Fruit fly (Drosophila melanogaster): ENCODE measurements around the gene Rcd7.

The Rcd7 gene

DNA sequence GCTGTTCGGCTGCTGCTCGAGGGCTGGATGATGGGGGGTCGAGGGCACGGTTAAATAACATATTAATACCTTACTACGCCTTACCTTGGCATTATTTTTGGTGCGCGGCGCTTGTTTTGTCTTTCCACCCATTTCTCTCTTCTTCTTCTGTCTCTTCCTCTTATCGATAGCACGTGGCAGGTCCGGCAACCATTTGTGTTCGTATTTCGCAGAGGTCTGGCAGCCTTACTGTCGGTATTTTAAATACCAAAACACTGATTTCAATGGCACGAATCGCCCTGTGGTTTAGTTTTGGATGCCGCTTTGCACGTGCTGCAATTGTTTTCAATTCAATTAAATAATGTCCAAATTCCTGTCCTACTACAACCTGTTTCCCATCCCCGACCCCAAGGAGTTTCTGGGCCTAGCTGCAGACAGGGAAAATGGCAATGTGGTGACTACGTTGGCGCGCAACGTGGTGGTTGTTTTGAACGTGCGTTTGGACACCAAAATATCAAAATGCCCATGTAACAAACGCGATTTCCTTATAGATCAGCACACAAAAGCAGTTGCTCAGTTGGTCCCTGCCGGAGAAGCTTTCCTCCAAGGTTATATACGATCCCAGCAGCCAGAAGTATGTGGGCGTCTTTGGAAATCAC is 7.3 kb downstream of the Rcd7 start, which contains the start of the genes Ltn1 and CG9300 (continued):
- TF ChIP-seq Optix (GFP tag; IDR thresholded peaks at IDR 0.05) (no peak; the same call in 2 of the 3 replicates), CG10543 (GFP tag; optimal IDR thresholded peaks at IDR 0.05) (no peak), inv (GFP tag; IDR thresholded peaks at IDR 0.05; ENCODE audit: partially characterized antibody) (peak; percentile 41; the same call in 1 of the 2 replicates), CG1024 (GFP tag; IDR thresholded peaks at IDR 0.05) (no peak), CG34224 (GFP tag; IDR thresholded peaks at IDR 0.05; ENCODE audit: partially characterized antibody) (peak; percentile 32; the same call in 1 of the 3 replicates), CG9215 (GFP tag; IDR thresholded peaks at IDR 0.05) (no peak), luna (GFP tag; optimal IDR thresholded peaks at IDR 0.05) (no peak), cwo (GFP tag; optimal IDR thresholded peaks at IDR 0.05) (peak; percentile 98), CG13624 (GFP tag; optimal IDR thresholded peaks at IDR 0.05) (peak; percentile 77), Usf (GFP tag; optimal IDR thresholded peaks at IDR 0.05) (peak; percentile 20), E2f1 (GFP tag; IDR thresholded peaks at IDR 0.05) (peak; percentile 45; the same call in 1 of the 2 replicates), CG3838 (GFP tag; optimal IDR thresholded peaks at IDR 0.05) (peak; percentile 10), sens-2 (GFP tag; IDR thresholded peaks at IDR 0.05) (peak; percentile 40; the same call in 1 of the 2 replicates), vfl (GFP tag; optimal IDR thresholded peaks at IDR 0.05) (peak; percentile 0), CG4707 (GFP tag; optimal IDR thresholded peaks at IDR 0.05) (peak; percentile 28), Hand (GFP tag; optimal IDR thresholded peaks at IDR 0.05) (no peak), CG31365 (tag; optimal IDR thresholded peaks at IDR 0.05) (peak; percentile 8), CG13775 (GFP tag; optimal IDR thresholded peaks at IDR 0.05) (peak; percentile 0), CG17568 (GFP tag; optimal IDR thresholded peaks at IDR 0.05) (no peak), Dad (GFP tag; optimal IDR thresholded peaks at IDR 0.05) (peak; percentile 40), insv (GFP tag; optimal IDR thresholded peaks at IDR 0.05) (peak in 1 of 2 experiments; percentile 55), wek (GFP tag; optimal IDR thresholded peaks at IDR 0.05) (peak; percentile 40), Side (GFP tag; optimal IDR thresholded peaks at IDR 0.05) (peak; percentile 46), Hey (tag; optimal IDR thresholded peaks at IDR 0.05) (peak; percentile 39), E2f2 (GFP tag; IDR thresholded peaks at IDR 0.05) (peak; percentile 67), CG6791 (GFP tag; IDR thresholded peaks at IDR 0.05; ENCODE audit: partially characterized antibody) (0 out of 3 replicates have a peak, but pooled peaks have one; percentile 20), HLHmδ (GFP tag; optimal IDR thresholded peaks at IDR 0.05) (peak; percentile 74), kah (GFP tag; optimal IDR thresholded peaks at IDR 0.05) (peak; percentile 59), zfh2 (GFP tag; optimal IDR thresholded peaks at IDR 0.05) (peak; percentile 18), CG32772 (GFP tag; IDR thresholded peaks at IDR 0.05) (no peak), CG3163 (GFP tag; optimal IDR thresholded peaks at IDR 0.05) (peak; percentile 18), trem (tag; optimal IDR thresholded peaks at IDR 0.05) (peak; percentile 76), CG17328 (GFP tag; IDR thresholded peaks at IDR 0.05) (peak; percentile 41; the same call in 1 of the 2 replicates), dm (GFP tag; optimal IDR thresholded peaks at IDR 0.05) (peak; percentile 99), ftz-f1 (GFP tag; optimal IDR thresholded peaks at IDR 0.05) (peak; percentile 73), CG9727 (GFP tag; optimal IDR thresholded peaks at IDR 0.05) (no peak), pho (GFP tag; optimal IDR thresholded peaks at IDR 0.05) (peak; percentile 14), lilli (GFP tag; optimal IDR thresholded peaks at IDR 0.05) (peak; percentile 14), Xrp1 (GFP tag; IDR thresholded peaks at IDR 0.05) (peak; percentile 44), dpn (GFP tag; optimal IDR thresholded peaks at IDR 0.05) (peak; percentile 30 to 35), CHES-1-like (GFP tag; optimal IDR thresholded peaks at IDR 0.05) (peak; percentile 64), CG17912 (GFP tag; optimal IDR thresholded peaks at IDR 0.05) (peak; percentile 24), knrl (GFP tag; IDR thresholded peaks at IDR 0.05; ENCODE audit: partially characterized antibody) (peak; percentile 56), NC2β (GFP tag; optimal IDR thresholded peaks at IDR 0.05) (peak; percentile 54), Rfx (GFP tag; IDR thresholded peaks at IDR 0.05) (peak; percentile 58), dmrt11E (tag; optimal IDR thresholded peaks at IDR 0.05) (peak; percentile 3), wdn (GFP tag; IDR thresholded peaks at IDR 0.05) (peak; percentile 52; the same call in 1 of the 2 replicates), MBD-R2 (GFP tag; IDR thresholded peaks at IDR 0.05) (peak; percentile 97), run (tag; optimal IDR thresholded peaks at IDR 0.05) (no peak)

Measured in whole organism, embryonic.